Worm (Caenorhabditis elegans) whole organism, mixed stage, embryonic: ENCODE measurements around the gene srj-11.

Experiments used
- M03D4.4 ChIP-seq: sonication (generic microtip); optimal IDR thresholded peaks from 2 replicates; lab custom pipeline; 2017; ENCODE audit warnings: mild to moderate bottlenecking, missing genetic modification characterization, missing compliant biosample characterization
- bed-3 ChIP-seq: fragments of 200-800 bp; sonication (Bioruptor generic); optimal IDR thresholded peaks from 3 replicates; lab custom pipeline; 2018; ENCODE audit warnings: mild to moderate bottlenecking, missing genetic modification characterization, moderate library complexity, missing compliant biosample characterization
- ceh-39 ChIP-seq: fragments of 150-350 bp; optimal IDR thresholded peaks from 2 replicates; lab custom pipeline; 2014; ENCODE audit warnings: missing biosample characterization, missing genetic modification characterization
- ceh-43 ChIP-seq: fragments of 200-800 bp; sonication (Bioruptor generic); optimal IDR thresholded peaks from 2 replicates; lab custom pipeline; 2018; ENCODE audit warnings: mild to moderate bottlenecking, missing genetic modification characterization, moderate library complexity, missing compliant biosample characterization
- ceh-83 ChIP-seq: fragments of 200-800 bp; sonication (Bioruptor generic); optimal IDR thresholded peaks from 2 replicates; lab custom pipeline; 2018; ENCODE audit warnings: mild to moderate bottlenecking, missing genetic modification characterization, missing compliant biosample characterization
- ces-1 ChIP-seq: fragments of 150-350 bp; optimal IDR thresholded peaks from 2 replicates; lab custom pipeline; 2014; ENCODE audit warnings: missing biosample characterization, missing genetic modification reagents, missing genetic modification characterization
- cnd-1 ChIP-seq: fragments of 200-800 bp; sonication (Bioruptor generic); optimal IDR thresholded peaks from 2 replicates; lab custom pipeline; 2018; ENCODE audit warnings: mild to moderate bottlenecking, missing genetic modification characterization, missing compliant biosample characterization
- elt-1 ChIP-seq: sonication (generic microtip); optimal IDR thresholded peaks from 2 replicates; lab custom pipeline; 2017; ENCODE audit warnings: missing genetic modification characterization, mild to moderate bottlenecking, missing compliant biosample characterization, antibody characterized with exemption, moderate library complexity, borderline replicate concordance; ENCODE audit not compliant: insufficient read depth
- elt-3 ChIP-seq: fragments of 150-350 bp; optimal IDR thresholded peaks from 2 replicates; lab custom pipeline; 2014; ENCODE audit warnings: missing biosample characterization, missing genetic modification characterization
- flh-1 ChIP-seq: fragments of 200-800 bp; sonication (Bioruptor generic); optimal IDR thresholded peaks from 2 replicates; lab custom pipeline; 2018; ENCODE audit warnings: mild to moderate bottlenecking, missing genetic modification characterization, moderate library complexity, missing compliant biosample characterization
- ham-2 ChIP-seq: fragments of 200-800 bp; sonication (Bioruptor generic); optimal IDR thresholded peaks from 2 replicates; lab custom pipeline; 2018; ENCODE audit warnings: mild to moderate bottlenecking, missing genetic modification characterization, missing compliant biosample characterization
- hlh-1 ChIP-seq: fragments of 150-350 bp; optimal IDR thresholded peaks from 2 replicates; lab custom pipeline; 2014; ENCODE audit warnings: missing biosample characterization, missing genetic modification reagents, missing genetic modification characterization
- lin-13 ChIP-seq: fragments of 150-350 bp; optimal IDR thresholded peaks from 2 replicates; lab custom pipeline; 2014; ENCODE audit warnings: missing biosample characterization, missing genetic modification characterization
- lin-32 ChIP-seq: fragments of 200-800 bp; sonication (Bioruptor generic); optimal IDR thresholded peaks from 2 replicates; lab custom pipeline; 2018; ENCODE audit warnings: mild to moderate bottlenecking, missing genetic modification characterization, missing compliant biosample characterization
- lsy-2 ChIP-seq: fragments of 150-350 bp; optimal IDR thresholded peaks from 2 replicates; lab custom pipeline; 2014; ENCODE audit warnings: missing biosample characterization, missing genetic modification characterization
- mab-5 ChIP-seq: fragments of 150-350 bp; optimal IDR thresholded peaks from 2 replicates; lab custom pipeline; 2014; ENCODE audit warnings: missing biosample characterization, missing genetic modification characterization
- mls-2 ChIP-seq: sonication (generic microtip); optimal IDR thresholded peaks from 2 replicates; lab custom pipeline; 2016; ENCODE audit warnings: mild to moderate bottlenecking, missing genetic modification characterization, moderate library complexity, missing compliant biosample characterization
- nhr-12 ChIP-seq: fragments of 150-350 bp; optimal IDR thresholded peaks from 2 replicates; lab custom pipeline; 2014; ENCODE audit warnings: missing biosample characterization, missing genetic modification characterization
- nhr-2 ChIP-seq: fragments of 150-350 bp; optimal IDR thresholded peaks from 2 replicates; lab custom pipeline; 2014; ENCODE audit warnings: missing biosample characterization, missing genetic modification characterization
- nhr-237 ChIP-seq: fragments of 150-350 bp; optimal IDR thresholded peaks from 2 replicates; lab custom pipeline; 2014; ENCODE audit warnings: missing biosample characterization, missing genetic modification characterization
- nhr-28 ChIP-seq: fragments of 150-350 bp; optimal IDR thresholded peaks from 2 replicates; lab custom pipeline; 2014; ENCODE audit warnings: missing biosample characterization, missing genetic modification characterization
- nhr-76 ChIP-seq: sonication (generic microtip); optimal IDR thresholded peaks from 2 replicates; lab custom pipeline; 2017; ENCODE audit warnings: missing biosample characterization, missing genetic modification characterization
- pha-4 ChIP-seq: fragments of 150-350 bp; optimal IDR thresholded peaks from 2 replicates; lab custom pipeline; 2018; ENCODE audit warnings: missing biosample characterization, missing genetic modification reagents, missing genetic modification characterization
- sem-2 ChIP-seq: fragments of 200-800 bp; sonication (Bioruptor generic); optimal IDR thresholded peaks from 2 replicates; lab custom pipeline; 2018; ENCODE audit warnings: mild to moderate bottlenecking, missing genetic modification characterization, missing compliant biosample characterization
- snpc-4 ChIP-seq: fragments of 150-350 bp; optimal IDR thresholded peaks from 2 replicates; lab custom pipeline; 2014; ENCODE audit warnings: missing biosample characterization, missing genetic modification characterization
- sptf-1 ChIP-seq: sonication (generic microtip); optimal IDR thresholded peaks from 2 replicates; lab custom pipeline; 2017; ENCODE audit warnings: mild to moderate bottlenecking, missing genetic modification characterization, moderate library complexity, missing compliant biosample characterization
- tbx-8 ChIP-seq: fragments of 200-800 bp; sonication (Bioruptor generic); optimal IDR thresholded peaks from 2 replicates; lab custom pipeline; 2018; ENCODE audit warnings: mild to moderate bottlenecking, missing genetic modification characterization, moderate library complexity, missing compliant biosample characterization
- unc-120 ChIP-seq: sonication (generic microtip); optimal IDR thresholded peaks from 2 replicates; lab custom pipeline; 2017; ENCODE audit warnings: missing genetic modification characterization, missing compliant biosample characterization; ENCODE audit not compliant: poor library complexity, severe bottlenecking
- unc-39 ChIP-seq: fragments of 150-350 bp; optimal IDR thresholded peaks from 2 replicates; lab custom pipeline; 2014; ENCODE audit warnings: missing biosample characterization, missing genetic modification characterization
- unc-62 ChIP-seq: fragments of 150-350 bp; optimal IDR thresholded peaks from 2 replicates; lab custom pipeline; 2014; ENCODE audit warnings: missing biosample characterization, missing genetic modification reagents, missing genetic modification characterization
- zip-8 ChIP-seq: fragments of 150-350 bp; optimal IDR thresholded peaks from 2 replicates; lab custom pipeline; 2014; ENCODE audit warnings: missing biosample characterization, missing genetic modification characterization
- ztf-11 ChIP-seq: fragments of 150-350 bp; optimal IDR thresholded peaks from 2 replicates; lab custom pipeline; 2014; ENCODE audit warnings: missing biosample characterization, missing genetic modification characterization

The srj-11 gene

ce11 chrV:3230597-3230996, 10.6 kb upstream of the srj-11 start, which contains the start of gene K08D9.10:
TSS of gene K08D9.10 (plus strand) at chrV:3230897.
- TF ChIP-seq bed-3 (GFP tag; lab: Kevin White, UChicago): no peak
- TF ChIP-seq pha-4 (tag; lab: Kevin White, UChicago): no peak
- no peak for TF ChIP-seq unc-62 (GFP tag; lab: Kevin White, UChicago)
- TF ChIP-seq nhr-2 (tag; lab: Kevin White, UChicago): no peak
- no peak for TF ChIP-seq nhr-12 (tag; lab: Kevin White, UChicago)
- TF ChIP-seq unc-39 (tag; lab: Kevin White, UChicago): no peak
- TF ChIP-seq snpc-4 (tag; lab: Kevin White, UChicago): no peak
- no peak for TF ChIP-seq ceh-39 (tag; lab: Kevin White, UChicago)
- no peak for TF ChIP-seq mab-5 (tag; lab: Kevin White, UChicago)
- no peak for TF ChIP-seq sem-2 (GFP tag; lab: Kevin White, UChicago)
- no peak for TF ChIP-seq cnd-1 (tag; lab: Kevin White, UChicago)
- no peak for TF ChIP-seq lin-32 (GFP tag; lab: Kevin White, UChicago)
- TF ChIP-seq ham-2: no peak
- TF ChIP-seq M03D4.4 (tag; lab: Kevin White, UChicago): no peak
- TF ChIP-seq sptf-1 (tag; lab: Kevin White, UChicago): no peak
- TF ChIP-seq nhr-76 (tag; lab: Kevin White, UChicago): no peak

ce11 chrV:3234887-3235286, 6.3 kb upstream of the srj-11 start, which contains the start of gene K08D9.6:
TSS of gene K08D9.6 (minus strand) at chrV:3234987.
- TF ChIP-seq M03D4.4 (tag; lab: Kevin White, UChicago): no peak
- TF ChIP-seq unc-62 (GFP tag; lab: Kevin White, UChicago): no peak

- no peak for TF ChIP-seq unc-120 (tag; lab: Kevin White, UChicago)
- no peak for TF ChIP-seq nhr-76 (tag; lab: Kevin White, UChicago)
Observed at ce11 chrV:3236610-3237009, 4.6 kb upstream of the srj-11 start, which contains the start of the genes K08D9.9 and str-16. TSS of gene K08D9.9 (minus strand) at chrV:3236710. TSS of gene str-16 (plus strand) at chrV:3236875.

- TF ChIP-seq nhr-28 (tag; lab: Kevin White, UChicago) (no peak), zip-8 (tag; lab: Kevin White, UChicago) (no peak), cnd-1 (tag; lab: Kevin White, UChicago) (no peak), nhr-76 (tag; lab: Kevin White, UChicago) (no peak), ceh-43 (GFP tag; lab: Kevin White, UChicago) (no peak), bed-3 (GFP tag; lab: Kevin White, UChicago) (no peak), ces-1 (GFP tag; lab: Kevin White, UChicago) (no peak), lsy-2 (tag; lab: Kevin White, UChicago) (no peak), elt-3 (tag; lab: Kevin White, UChicago) (no peak), elt-1 (no peak), mls-2 (tag; lab: Kevin White, UChicago) (no peak), tbx-8 (GFP tag; lab: Kevin White, UChicago) (no peak), unc-62 (GFP tag; lab: Kevin White, UChicago) (no peak), flh-1 (GFP tag; lab: Kevin White, UChicago) (no peak), nhr-237 (tag; lab: Kevin White, UChicago) (no peak), unc-39 (tag; lab: Kevin White, UChicago) (no peak), unc-120 (tag; lab: Kevin White, UChicago) (no peak), lin-13 (tag; lab: Kevin White, UChicago) (no peak)
- TF ChIP-seq, all 35 proteins: peak for 0
Observed at ce11 chrV:3242984-3243383, 1.8 kb downstream of the srj-11 start, which contains the start of gene gst-23. TSS of gene gst-23 (plus strand) at chrV:3243284.

ce11 chrV:3244703-3245102, 3.5 kb downstream of the srj-11 start, which contains the start of gene srj-7:
TSS of gene srj-7 (plus strand) at chrV:3245003.
- TF ChIP-seq hlh-1 (tag; lab: Kevin White, UChicago) (no peak), zip-8 (tag; lab: Kevin White, UChicago) (no peak), mab-5 (tag; lab: Kevin White, UChicago) (no peak), ztf-11 (tag; lab: Kevin White, UChicago) (no peak), unc-39 (tag; lab: Kevin White, UChicago) (no peak), lin-13 (tag; lab: Kevin White, UChicago) (no peak), cnd-1 (tag; lab: Kevin White, UChicago) (no peak), snpc-4 (tag; lab: Kevin White, UChicago) (no peak), elt-3 (tag; lab: Kevin White, UChicago) (no peak), nhr-2 (tag; lab: Kevin White, UChicago) (no peak), sptf-1 (tag; lab: Kevin White, UChicago) (no peak), ceh-83 (no peak), ceh-43 (GFP tag; lab: Kevin White, UChicago) (no peak)
